ENCODE assay signal across 4 worm cellular contexts in the genomic region with DNA sequence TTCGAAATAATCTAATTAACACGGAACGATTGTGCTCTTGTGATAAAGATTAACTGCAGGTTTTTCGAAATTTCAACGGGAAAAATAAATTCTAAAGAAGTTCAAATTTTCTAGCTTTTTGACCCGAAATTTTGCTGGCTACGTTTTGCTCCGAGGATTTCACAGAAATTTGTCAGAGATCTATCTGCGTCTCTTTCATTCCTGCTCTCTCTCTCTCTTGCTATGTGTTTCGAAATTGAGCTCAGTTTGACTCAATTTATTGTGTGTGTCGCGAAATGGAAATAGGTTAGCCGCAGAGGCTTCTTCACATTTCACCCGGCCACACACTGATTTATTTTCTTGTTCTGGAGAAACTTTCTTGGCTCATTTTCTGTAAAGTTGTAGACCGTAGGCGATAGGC.
TF ChIP-seq lines count a peak whose summit lies in the region.

No protein-coding gene starts in this region.

TF ChIP-seq in whole organism, L3 larva, 47 proteins besides CTCF, POLR2A, EP300 and RAD21:
- no peak for TF ChIP-seq nhr-237 (tag; optimal IDR thresholded peaks at IDR 0.05; lab: Kevin White, UChicago)
- TF ChIP-seq hmg-11 (tag; optimal IDR thresholded peaks at IDR 0.05; lab: Kevin White, UChicago) = peak; percentile 10

TF ChIP-seq in whole organism, L4 larva, 104 proteins besides CTCF, POLR2A, EP300 and RAD21:
- TF ChIP-seq aha-1 (tag; lab: Kevin White, UChicago) (peak; percentile 75), hmg-1.1 (GFP tag; IDR thresholded peaks at IDR 0.05; lab: Robert Waterston, UW) (0 out of 2 replicates have a peak, but pooled peaks have one; percentile 18), unc-62 (GFP tag; optimal IDR thresholded peaks at IDR 0.05 in 1 of 2; lab: Kevin White, UChicago) (peak in 1 of 2 experiments; percentile 7), unc-62 (tag; optimal IDR thresholded peaks at IDR 0.05; lab: Kevin White, UChicago) (no peak), mdl-1 (tag; optimal IDR thresholded peaks at IDR 0.05; lab: Kevin White, UChicago) (no peak), nhr-102 (tag; optimal IDR thresholded peaks at IDR 0.05; lab: Kevin White, UChicago) (no peak)

TF ChIP-seq in whole organism, late embryonic, 69 proteins besides CTCF, POLR2A, EP300 and RAD21:
- TF ChIP-seq unc-42 (tag; optimal IDR thresholded peaks at IDR 0.05; lab: Kevin White, UChicago) (peak; percentile 45), hlh-8 (tag; optimal IDR thresholded peaks at IDR 0.05; lab: Kevin White, UChicago) (no peak)

TF ChIP-seq in whole organism, mixed stage, embryonic, 35 proteins besides CTCF, POLR2A, EP300 and RAD21:
- TF ChIP-seq nhr-28 (tag; optimal IDR thresholded peaks at IDR 0.05; lab: Kevin White, UChicago) (no peak), ces-1 (GFP tag; optimal IDR thresholded peaks at IDR 0.05; lab: Kevin White, UChicago) (peak; percentile 68), lin-32 (GFP tag; optimal IDR thresholded peaks at IDR 0.05; lab: Kevin White, UChicago) (no peak), sptf-1 (tag; optimal IDR thresholded peaks at IDR 0.05; lab: Kevin White, UChicago) (no peak)
